Worm (Caenorhabditis elegans): ENCODE measurements around the gene srx-9.

Gene srx-9

DNA sequence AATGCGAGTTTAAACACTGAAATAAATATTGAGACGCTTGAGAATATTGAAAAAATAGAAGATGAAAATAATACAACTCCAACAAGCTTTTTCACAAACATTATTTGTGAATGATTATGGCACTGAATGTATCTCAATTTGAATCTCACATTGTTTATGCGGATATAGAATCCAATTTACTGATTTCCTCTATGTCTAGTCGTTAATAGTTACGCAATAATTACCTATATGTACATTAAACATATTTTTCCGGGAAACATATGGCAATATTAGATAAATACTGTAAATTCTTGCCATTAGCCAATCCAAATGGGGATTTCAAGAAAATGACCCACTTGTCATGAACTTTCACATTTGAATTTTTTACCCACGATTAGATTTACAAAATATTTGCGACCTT lies at the start of gene srx-9:
srx-9 (minus strand) TSS at position 101 of the 400 bp plus-strand sequence.
- no peak for TF ChIP-seq ztf-29 (GFP tag; IDR thresholded peaks at IDR 0.05)
- no peak for TF ChIP-seq cog-1 (tag; optimal IDR thresholded peaks at IDR 0.05)
- TF ChIP-seq klf-2 (GFP tag; conservative IDR thresholded peaks at IDR 0.05): no peak
- no peak for TF ChIP-seq med-1 (GFP tag; optimal IDR thresholded peaks at IDR 0.05; ENCODE audit: insufficient read depth)
- no peak for TF ChIP-seq tab-1 (GFP tag; IDR thresholded peaks at IDR 0.05)
- TF ChIP-seq T22C8.4 (GFP tag; IDR thresholded peaks at IDR 0.05): no peak
- TF ChIP-seq flt-1 (GFP tag; IDR thresholded peaks at IDR 0.05): no peak
- no peak for TF ChIP-seq ztf-23 (GFP tag; IDR thresholded peaks at IDR 0.05)
- TF ChIP-seq ref-1 (GFP tag; conservative IDR thresholded peaks at IDR 0.05): no peak

DNA sequence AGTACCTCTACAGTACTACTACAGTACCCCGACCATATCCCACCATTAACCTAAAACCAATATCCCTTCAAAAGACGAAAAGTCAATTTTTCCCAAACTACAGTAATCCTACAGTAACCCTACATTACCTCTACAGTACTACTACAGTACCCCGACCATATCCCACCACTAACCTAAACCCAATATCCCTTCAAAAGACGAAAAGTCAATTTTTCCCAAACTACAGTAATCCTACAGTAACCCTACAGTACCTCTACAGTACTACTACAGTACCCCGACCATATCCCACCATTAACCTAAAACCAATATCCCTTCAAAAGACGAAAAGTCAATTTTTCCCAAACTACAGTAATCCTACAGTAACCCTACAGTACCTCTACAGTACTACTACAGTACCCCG lies 49.1 kb upstream of the srx-9 start, which contains the start of gene nhr-141:
nhr-141 (plus strand) TSS at position 331 of the 400 bp plus-strand sequence.
- 0 out of 2 replicates have a peak, but pooled peaks have one; percentile 40 for TF ChIP-seq tab-1 (GFP tag; IDR thresholded peaks at IDR 0.05)

DNA sequence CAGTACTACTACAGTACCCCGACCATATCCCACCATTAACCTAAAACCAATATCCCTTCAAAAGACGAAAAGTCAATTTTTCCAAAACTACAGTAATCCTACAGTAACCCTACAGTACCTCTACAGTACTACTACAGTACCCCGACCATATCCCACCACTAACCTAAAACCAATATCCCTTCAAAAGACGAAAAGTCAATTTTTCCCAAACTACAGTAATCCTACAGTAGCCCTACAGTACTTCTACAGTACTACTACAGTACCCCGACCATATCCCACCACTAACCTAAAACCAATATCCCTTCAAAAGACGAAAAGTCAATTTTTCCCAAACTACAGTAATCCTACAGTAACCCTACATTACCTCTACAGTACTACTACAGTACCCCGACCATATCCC lies 48.2 kb upstream of the srx-9 start:
- peak; percentile 46; the same call in 1 of the 2 replicates for TF ChIP-seq ref-1 (GFP tag; conservative IDR thresholded peaks at IDR 0.05)
- peak; percentile 79 for TF ChIP-seq klf-2 (GFP tag; conservative IDR thresholded peaks at IDR 0.05)
- TF ChIP-seq flt-1 (GFP tag; IDR thresholded peaks at IDR 0.05): 0 out of 2 replicates have a peak, but pooled peaks have one; percentile 27
- peak; percentile 39; the same call in 1 of the 2 replicates for TF ChIP-seq ztf-29 (GFP tag; IDR thresholded peaks at IDR 0.05)
- peak; percentile 79; the same call in 1 of the 2 replicates for TF ChIP-seq ztf-23 (GFP tag; IDR thresholded peaks at IDR 0.05)

DNA sequence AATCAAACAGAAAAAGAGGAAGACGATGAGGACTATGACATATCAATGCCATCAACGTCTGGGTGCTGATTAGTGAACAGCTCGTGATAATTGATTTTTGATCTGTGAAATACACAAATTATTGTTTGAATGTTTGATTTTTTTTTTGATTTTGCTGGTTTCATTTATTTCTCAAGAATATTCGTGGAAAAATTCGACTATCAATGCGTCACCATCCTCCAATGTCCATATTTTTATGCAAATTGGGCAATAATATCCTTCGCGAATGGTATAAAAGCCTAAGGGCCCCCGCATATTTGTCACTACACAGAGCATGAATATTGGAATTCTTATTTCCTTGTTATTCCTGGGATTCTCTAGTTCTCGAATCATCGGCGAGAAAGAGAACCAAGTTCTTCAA lies 44.5 kb upstream of the srx-9 start, which contains the start of gene try-13:
try-13 (plus strand) TSS at position 301 of the 400 bp plus-strand sequence.
- no peak for TF ChIP-seq flt-1 (GFP tag; IDR thresholded peaks at IDR 0.05)
- TF ChIP-seq ref-1 (GFP tag; conservative IDR thresholded peaks at IDR 0.05): no peak
- TF ChIP-seq ztf-29 (GFP tag; IDR thresholded peaks at IDR 0.05): no peak
- no peak for TF ChIP-seq ztf-23 (GFP tag; IDR thresholded peaks at IDR 0.05)
- TF ChIP-seq cog-1 (tag; optimal IDR thresholded peaks at IDR 0.05): no peak
- TF ChIP-seq tab-1 (GFP tag; IDR thresholded peaks at IDR 0.05): no peak
- no peak for TF ChIP-seq T22C8.4 (GFP tag; IDR thresholded peaks at IDR 0.05)
- TF ChIP-seq med-1 (GFP tag; optimal IDR thresholded peaks at IDR 0.05; ENCODE audit: insufficient read depth): no peak
- no peak for TF ChIP-seq klf-2 (GFP tag; conservative IDR thresholded peaks at IDR 0.05)

DNA sequence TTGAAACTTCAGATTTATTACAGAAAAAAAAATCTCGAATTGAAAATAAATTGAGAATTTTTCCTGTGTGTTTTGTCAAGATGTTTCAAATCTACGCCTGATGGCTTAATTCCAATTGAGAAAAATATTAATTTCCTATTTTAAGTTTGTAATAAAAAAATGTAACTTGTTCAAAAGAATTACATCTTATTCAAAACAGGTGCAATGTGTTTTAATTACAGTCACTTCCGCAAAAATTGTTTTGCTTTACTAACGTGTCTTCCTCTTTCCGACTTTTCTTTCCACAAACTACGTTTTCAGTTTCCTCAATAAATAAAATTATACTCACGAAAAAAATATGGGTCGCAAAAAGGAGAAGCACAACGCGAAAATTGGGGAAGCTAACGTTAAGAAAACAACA lies 42.7 kb upstream of the srx-9 start, which contains the start of gene F25E5.16:
F25E5.16 (plus strand) TSS at position 301 of the 400 bp plus-strand sequence.
- TF ChIP-seq med-1 (GFP tag; optimal IDR thresholded peaks at IDR 0.05; ENCODE audit: insufficient read depth) (no peak), T22C8.4 (GFP tag; IDR thresholded peaks at IDR 0.05) (no peak), flt-1 (GFP tag; IDR thresholded peaks at IDR 0.05) (no peak), ztf-29 (GFP tag; IDR thresholded peaks at IDR 0.05) (no peak), ztf-23 (GFP tag; IDR thresholded peaks at IDR 0.05) (no peak)

DNA sequence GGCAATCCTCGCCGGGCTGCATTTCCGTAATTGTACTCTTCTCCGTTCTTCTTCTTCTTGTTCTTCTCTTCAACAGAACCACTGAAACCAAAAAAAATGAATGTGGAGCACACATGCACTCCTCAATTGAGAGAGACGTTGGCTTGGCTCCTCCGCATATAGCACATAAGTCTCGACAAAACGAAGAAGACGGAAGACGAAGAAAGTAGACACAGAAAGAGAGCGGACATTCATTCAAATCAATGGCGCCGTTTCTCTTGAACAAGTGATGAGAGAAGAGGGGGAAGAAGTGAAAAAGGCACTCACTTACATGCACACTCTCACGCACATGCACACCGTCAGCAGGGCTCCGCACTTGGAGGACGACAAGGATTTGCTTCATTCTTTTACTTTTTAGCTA lies 42.3 kb upstream of the srx-9 start, which contains the start of gene F25E5.9:
F25E5.9 (minus strand) TSS at position 382 of the 400 bp plus-strand sequence.
- TF ChIP-seq ref-1 (GFP tag; conservative IDR thresholded peaks at IDR 0.05) (no peak), cog-1 (tag; optimal IDR thresholded peaks at IDR 0.05) (no peak), klf-2 (GFP tag; conservative IDR thresholded peaks at IDR 0.05) (no peak), ztf-29 (GFP tag; IDR thresholded peaks at IDR 0.05) (no peak), flt-1 (GFP tag; IDR thresholded peaks at IDR 0.05) (no peak), ztf-23 (GFP tag; IDR thresholded peaks at IDR 0.05) (no peak), tab-1 (GFP tag; IDR thresholded peaks at IDR 0.05) (no peak), med-1 (GFP tag; optimal IDR thresholded peaks at IDR 0.05; ENCODE audit: insufficient read depth) (no peak), T22C8.4 (GFP tag; IDR thresholded peaks at IDR 0.05) (no peak)

DNA sequence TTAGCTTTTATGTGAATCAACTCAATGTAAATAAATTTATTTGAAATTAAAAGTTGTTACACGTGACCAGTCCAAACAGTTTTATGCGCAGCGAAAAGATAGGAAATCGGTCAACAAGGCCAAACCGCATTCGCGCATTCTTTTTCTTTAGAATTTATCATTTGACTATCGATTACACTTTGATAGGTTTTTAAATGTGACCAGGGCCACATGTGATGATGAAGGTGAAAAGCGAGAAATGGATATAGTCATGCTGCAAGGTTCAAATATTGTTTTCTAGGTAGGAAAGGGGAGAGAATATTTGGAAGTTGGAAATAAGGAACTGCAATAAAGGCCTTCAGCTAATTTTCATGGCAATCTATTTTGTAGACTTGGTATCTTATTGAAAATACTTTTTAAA lies 41.7 kb upstream of the srx-9 start:
- TF ChIP-seq flt-1 (GFP tag; IDR thresholded peaks at IDR 0.05): no peak
- TF ChIP-seq cog-1 (tag; optimal IDR thresholded peaks at IDR 0.05): no peak
- TF ChIP-seq ztf-29 (GFP tag; IDR thresholded peaks at IDR 0.05): no peak
- no peak for TF ChIP-seq med-1 (GFP tag; optimal IDR thresholded peaks at IDR 0.05; ENCODE audit: insufficient read depth)
- TF ChIP-seq ztf-23 (GFP tag; IDR thresholded peaks at IDR 0.05): no peak
- no peak for TF ChIP-seq ref-1 (GFP tag; conservative IDR thresholded peaks at IDR 0.05)
- no peak for TF ChIP-seq tab-1 (GFP tag; IDR thresholded peaks at IDR 0.05)
- TF ChIP-seq klf-2 (GFP tag; conservative IDR thresholded peaks at IDR 0.05): no peak
- no peak for TF ChIP-seq T22C8.4 (GFP tag; IDR thresholded peaks at IDR 0.05)

DNA sequence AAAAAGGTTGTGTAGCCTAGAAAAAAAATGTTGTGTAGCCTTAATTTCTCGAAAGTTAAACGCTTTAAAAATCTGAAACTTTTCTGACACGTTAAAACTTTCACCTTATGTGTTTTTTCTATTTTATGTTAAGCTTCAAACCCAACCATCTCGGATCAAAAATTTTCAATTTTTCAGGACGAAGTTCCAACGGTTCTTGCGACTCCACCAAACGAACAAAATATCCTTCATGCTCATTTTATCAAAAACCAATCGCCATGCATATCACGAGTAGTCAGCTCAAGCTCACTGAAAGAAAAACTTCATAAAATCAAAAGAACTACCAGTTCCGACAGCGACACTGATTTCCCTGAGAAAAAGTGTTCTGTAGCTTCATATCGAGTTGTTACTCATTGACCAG lies 41.2 kb upstream of the srx-9 start:
- TF ChIP-seq ztf-29 (GFP tag; IDR thresholded peaks at IDR 0.05): no peak
- no peak for TF ChIP-seq ref-1 (GFP tag; conservative IDR thresholded peaks at IDR 0.05)
- TF ChIP-seq tab-1 (GFP tag; IDR thresholded peaks at IDR 0.05): no peak
- TF ChIP-seq med-1 (GFP tag; optimal IDR thresholded peaks at IDR 0.05; ENCODE audit: insufficient read depth): no peak
- no peak for TF ChIP-seq flt-1 (GFP tag; IDR thresholded peaks at IDR 0.05)
- TF ChIP-seq ztf-23 (GFP tag; IDR thresholded peaks at IDR 0.05): no peak
- TF ChIP-seq klf-2 (GFP tag; conservative IDR thresholded peaks at IDR 0.05): no peak
- TF ChIP-seq cog-1 (tag; optimal IDR thresholded peaks at IDR 0.05): no peak
- no peak for TF ChIP-seq T22C8.4 (GFP tag; IDR thresholded peaks at IDR 0.05)

DNA sequence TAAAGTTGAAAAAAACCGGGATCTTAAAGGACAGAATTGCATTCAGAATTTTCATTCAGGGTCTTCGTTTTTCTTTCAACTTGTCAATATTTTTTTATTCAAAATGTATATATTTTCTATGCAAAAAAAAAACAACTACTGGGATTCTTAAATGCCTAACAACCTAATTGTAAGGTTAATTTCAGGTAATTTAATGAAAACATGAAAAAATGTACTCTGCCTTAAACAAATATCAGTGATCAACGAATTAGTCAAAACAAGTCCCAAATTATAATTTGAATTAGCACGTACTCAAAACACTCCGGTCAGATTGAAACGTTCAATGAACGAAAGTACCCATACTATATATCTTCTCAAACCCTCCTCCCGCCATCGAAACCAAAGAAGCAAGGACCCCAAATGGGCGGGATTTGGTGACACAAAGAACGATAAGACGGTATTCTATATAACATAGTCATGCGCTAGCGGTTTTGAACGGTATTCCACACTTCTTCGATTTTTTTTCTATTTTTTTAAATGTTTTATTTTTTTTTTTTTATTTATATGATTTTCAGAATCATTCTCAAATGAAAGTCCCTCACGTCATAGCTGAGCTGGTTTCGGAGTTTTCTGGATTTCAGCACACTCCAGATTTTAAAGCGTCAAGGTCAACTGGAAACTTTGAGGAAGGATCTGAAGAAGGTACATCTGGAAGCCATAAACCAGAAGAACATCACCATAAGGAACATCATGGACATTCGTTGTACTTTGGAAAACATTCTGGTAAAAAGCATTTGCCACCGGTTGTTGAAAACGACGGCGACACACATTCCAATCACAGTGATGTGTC lies 40.3 kb upstream of the srx-9 start, which contains the start of the genes ddo-2 and F25E5.8:
ddo-2 (minus strand) TSS at position 330 of the 829 bp plus-strand sequence.
F25E5.8 (plus strand) TSS at position 555 of the 829 bp plus-strand sequence.
- TF ChIP-seq ztf-23 (GFP tag; IDR thresholded peaks at IDR 0.05) (no peak), tab-1 (GFP tag; IDR thresholded peaks at IDR 0.05) (no peak), ref-1 (GFP tag; conservative IDR thresholded peaks at IDR 0.05) (no peak), flt-1 (GFP tag; IDR thresholded peaks at IDR 0.05) (no peak), T22C8.4 (GFP tag; IDR thresholded peaks at IDR 0.05) (no peak), med-1 (GFP tag; optimal IDR thresholded peaks at IDR 0.05; ENCODE audit: insufficient read depth) (no peak), ztf-29 (GFP tag; IDR thresholded peaks at IDR 0.05) (no peak), cog-1 (tag; optimal IDR thresholded peaks at IDR 0.05) (no peak), klf-2 (GFP tag; conservative IDR thresholded peaks at IDR 0.05) (no peak)
